Worm (Caenorhabditis elegans) whole organism, L4 larva: Measurements from ENCODE around the gene nhr-210.

Experiments
- aly-2 ChIP-seq: sonication (generic microtip); optimal IDR thresholded peaks from 2 replicates; lab custom pipeline; 2018; ENCODE audit warnings: missing biosample characterization, missing genetic modification characterization
- ces-1 ChIP-seq: fragments of 150-350 bp; sonication (generic microtip); optimal IDR thresholded peaks from 4 replicates; lab custom pipeline; 2014; ENCODE audit warnings: missing biosample characterization, missing genetic modification reagents, missing genetic modification characterization
- egl-43 ChIP-seq: fragments of 200-800 bp; sonication (Bioruptor generic); IDR thresholded peaks from 2 replicates; pipeline ENCODE4 v1.3.6; 2022; ENCODE audit warnings: missing genetic modification reagents, missing genetic modification characterization, missing compliant biosample characterization
- fkh-10 ChIP-seq: fragments of 150-350 bp; optimal IDR thresholded peaks from 2 replicates; lab custom pipeline; 2014; ENCODE audit warnings: missing biosample characterization, missing genetic modification reagents, missing genetic modification characterization

ce11 chrV:562834-563233 lies 43.5 kb upstream of the nhr-210 start, which contains the start of gene C14C6.2:
- no peak for TF ChIP-seq ces-1 (GFP tag; lab: Kevin White, UChicago)
- TF ChIP-seq egl-43 (GFP tag; lab: Robert Waterston, UW): no peak
- TF ChIP-seq fkh-10: no peak
- TF ChIP-seq aly-2 (tag; lab: Kevin White, UChicago): no peak
